Worm (Caenorhabditis elegans): ENCODE data around the gene acr-7.

- TF ChIP-seq ztf-29 (GFP tag; IDR thresholded peaks at IDR 0.05), result no peak
- no peak for TF ChIP-seq med-1 (GFP tag; optimal IDR thresholded peaks at IDR 0.05; ENCODE audit: insufficient read depth)
- no peak for TF ChIP-seq ztf-23 (GFP tag; IDR thresholded peaks at IDR 0.05)
- no peak for TF ChIP-seq flt-1 (GFP tag; IDR thresholded peaks at IDR 0.05)
- TF ChIP-seq cog-1 (tag; optimal IDR thresholded peaks at IDR 0.05), result no peak
- TF ChIP-seq T22C8.4 (GFP tag; IDR thresholded peaks at IDR 0.05), result no peak
- TF ChIP-seq tab-1 (GFP tag; IDR thresholded peaks at IDR 0.05), result no peak
- TF ChIP-seq klf-2 (GFP tag; conservative IDR thresholded peaks at IDR 0.05), result no peak
These were observed 978 bp upstream of the acr-7 start for ce11 chrII:7850575-7850974.
